Fruit fly (Drosophila melanogaster): Measurements from ENCODE around the gene CG43251.
A peak's percentile ranks its signal among the peaks of the same experiment; 100 is the strongest.

Gene CG43251

DNA sequence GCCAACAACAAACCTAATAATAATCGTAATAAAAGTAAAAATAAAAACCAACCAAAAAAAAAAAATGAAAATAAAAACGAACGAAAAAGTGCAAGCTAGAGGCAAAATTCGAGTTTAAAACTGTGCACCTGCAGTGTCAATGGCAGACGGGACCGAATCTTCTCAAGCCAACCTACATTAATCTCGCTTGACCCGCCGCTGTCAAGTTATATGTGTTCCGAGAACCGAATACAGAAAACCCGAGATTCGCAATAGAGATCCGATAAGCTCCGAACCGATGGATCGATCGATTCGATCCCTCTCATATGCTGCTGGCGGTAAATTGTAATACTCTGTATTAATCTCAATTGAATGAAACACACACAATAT, 13.9 kb downstream of the CG43251 start:
- no peak for TF ChIP-seq psq (optimal IDR thresholded peaks at IDR 0.05)
- TF ChIP-seq Sin3A (optimal IDR thresholded peaks at IDR 0.05), result no peak
- no peak for TF ChIP-seq h (optimal IDR thresholded peaks at IDR 0.05)
- TF ChIP-seq insv (optimal IDR thresholded peaks at IDR 0.05), result no peak
- TF ChIP-seq ttk (optimal IDR thresholded peaks at IDR 0.05), result no peak
- TF ChIP-seq Myc (optimal IDR thresholded peaks at IDR 0.05), result no peak

DNA sequence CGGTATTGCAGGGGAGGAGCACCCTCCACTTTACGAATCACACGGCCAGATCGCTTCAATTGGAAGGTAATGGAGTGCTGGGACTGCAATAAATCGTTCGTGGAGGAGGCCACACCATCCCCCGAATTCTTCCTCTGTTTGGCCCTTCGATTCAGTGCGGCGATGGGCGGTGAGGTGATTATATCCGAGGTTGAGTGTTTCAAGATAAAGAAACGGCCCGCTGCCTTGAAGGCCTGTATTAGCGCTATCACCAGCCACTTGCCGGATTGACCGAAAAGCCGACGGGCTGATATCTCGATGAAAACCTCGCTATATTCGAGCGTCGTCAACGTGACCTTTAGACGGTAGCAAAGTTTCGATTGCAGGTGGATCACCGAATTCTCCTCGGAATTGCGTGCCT, 18.8 kb downstream of the CG43251 start:
- TF ChIP-seq psq (optimal IDR thresholded peaks at IDR 0.05) (no peak), Myc (optimal IDR thresholded peaks at IDR 0.05) (no peak), insv (optimal IDR thresholded peaks at IDR 0.05) (no peak), Sin3A (optimal IDR thresholded peaks at IDR 0.05) (no peak), ttk (optimal IDR thresholded peaks at IDR 0.05) (no peak), h (optimal IDR thresholded peaks at IDR 0.05) (no peak)

DNA sequence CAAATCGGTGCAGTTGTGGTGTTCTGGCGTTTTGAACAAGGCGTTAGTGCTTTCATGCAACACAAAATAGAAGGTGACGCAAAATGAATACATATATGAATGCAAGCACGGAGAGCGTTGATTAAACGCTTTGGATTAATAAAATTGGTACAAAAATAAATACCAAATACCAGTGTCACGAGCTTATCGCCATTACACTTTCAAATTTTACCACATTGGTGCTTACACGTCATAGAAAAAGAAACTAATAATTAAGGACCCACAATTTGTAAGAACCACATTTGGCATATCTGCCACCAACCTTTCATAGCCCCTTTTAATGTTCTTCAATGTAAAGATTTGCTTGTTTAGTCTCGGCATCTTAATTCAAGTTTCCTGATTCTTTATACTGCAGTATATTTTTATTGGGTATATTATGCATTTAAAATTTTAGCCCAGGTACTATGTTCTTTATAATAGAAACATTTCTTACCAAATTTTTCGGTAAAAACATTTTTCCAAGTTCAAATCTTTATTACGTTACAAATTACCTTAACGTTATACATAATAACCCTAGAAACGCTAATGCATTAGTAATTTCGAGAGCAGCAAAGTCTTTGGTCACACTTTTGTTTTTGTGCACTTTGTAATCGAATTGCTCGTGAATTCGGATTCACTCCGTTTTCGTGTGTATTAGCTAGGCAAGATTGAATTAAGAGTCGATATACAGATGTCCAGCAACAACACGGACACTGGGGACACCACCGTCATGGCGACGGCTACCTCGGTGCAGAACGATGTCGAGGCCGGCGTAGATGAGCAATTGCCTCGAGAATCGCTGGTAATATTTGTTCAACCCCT, 19.8 kb downstream of the CG43251 start, which contains the start of the genes Pex16 and Pex14:
Gene Pex16 (minus strand): TSS at position 41 of the 840 bp plus-strand sequence.
Gene Pex14 (plus strand): TSS at position 576 of the 840 bp plus-strand sequence.
- TF ChIP-seq insv (optimal IDR thresholded peaks at IDR 0.05) (no peak), Myc (optimal IDR thresholded peaks at IDR 0.05) (no peak), ttk (optimal IDR thresholded peaks at IDR 0.05) (no peak), h (optimal IDR thresholded peaks at IDR 0.05) (no peak), psq (optimal IDR thresholded peaks at IDR 0.05) (no peak), Sin3A (optimal IDR thresholded peaks at IDR 0.05) (no peak)

DNA sequence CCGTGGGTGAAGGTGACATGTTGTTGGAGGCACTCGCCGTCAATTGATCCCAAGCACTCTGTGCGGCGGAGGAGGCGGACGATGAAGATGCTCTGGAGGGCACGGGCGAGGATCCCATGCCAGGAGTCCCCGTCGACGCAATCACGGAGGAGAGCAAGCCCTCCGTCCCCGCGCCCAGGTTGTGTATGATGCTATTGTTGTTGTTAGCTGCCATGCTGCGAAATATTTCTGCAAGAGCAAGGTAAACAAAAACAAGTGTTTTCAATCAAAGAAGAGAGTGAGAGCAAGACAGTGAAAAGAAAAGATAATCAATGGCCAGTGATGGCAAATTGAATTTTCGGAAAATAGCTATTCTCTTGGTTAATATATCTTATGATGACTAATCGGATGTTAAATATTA, 25.7 kb downstream of the CG43251 start:
- TF ChIP-seq Sin3A (optimal IDR thresholded peaks at IDR 0.05), result no peak
- TF ChIP-seq ttk (optimal IDR thresholded peaks at IDR 0.05), result no peak
- TF ChIP-seq h (optimal IDR thresholded peaks at IDR 0.05), result no peak
- TF ChIP-seq psq (optimal IDR thresholded peaks at IDR 0.05), result no peak
- TF ChIP-seq insv (optimal IDR thresholded peaks at IDR 0.05), result no peak

DNA sequence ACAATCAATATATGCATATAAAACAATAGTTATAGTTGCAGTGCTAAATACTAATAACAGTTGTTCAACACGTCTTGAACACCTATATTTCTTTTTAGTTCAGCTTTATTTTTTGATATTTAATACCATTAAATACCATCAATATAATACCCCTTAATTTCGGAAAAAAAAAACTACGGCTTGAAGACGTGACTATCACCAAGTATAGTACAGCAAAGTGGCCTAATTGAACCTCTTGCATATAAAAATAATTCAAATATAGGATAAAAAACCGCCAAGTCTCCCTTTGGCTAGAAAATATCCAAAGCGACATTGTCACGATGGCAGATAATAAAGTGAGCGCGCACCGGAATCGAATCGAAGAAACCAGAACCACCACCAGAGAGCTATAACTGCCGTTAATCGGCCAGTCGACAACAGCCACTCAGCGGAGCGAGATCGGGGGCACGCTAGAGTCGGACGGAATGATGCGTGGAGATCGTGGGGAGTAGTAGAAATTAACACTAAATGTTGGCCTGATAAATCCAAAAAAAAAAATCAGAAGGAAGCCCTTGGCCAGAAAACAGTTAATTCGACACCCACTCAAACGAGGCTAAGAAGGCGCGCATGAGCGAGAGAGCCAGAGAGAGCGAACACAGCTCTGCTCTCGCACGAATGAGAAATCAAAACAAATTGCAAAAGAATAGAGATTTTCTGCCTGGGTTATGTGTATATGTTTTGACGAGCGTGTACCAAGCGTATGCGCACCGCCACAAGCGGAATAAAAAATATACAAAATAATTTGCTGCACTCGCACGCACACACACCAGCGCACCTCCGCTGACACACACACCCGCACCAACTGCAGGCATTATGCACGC, 26.4 kb downstream of the CG43251 start:
- no peak for TF ChIP-seq Sin3A (optimal IDR thresholded peaks at IDR 0.05)
- no peak for TF ChIP-seq psq (optimal IDR thresholded peaks at IDR 0.05)
- no peak for TF ChIP-seq h (optimal IDR thresholded peaks at IDR 0.05)
- no peak for TF ChIP-seq insv (optimal IDR thresholded peaks at IDR 0.05)
- no peak for TF ChIP-seq Myc (optimal IDR thresholded peaks at IDR 0.05)
- no peak for TF ChIP-seq ttk (optimal IDR thresholded peaks at IDR 0.05)

DNA sequence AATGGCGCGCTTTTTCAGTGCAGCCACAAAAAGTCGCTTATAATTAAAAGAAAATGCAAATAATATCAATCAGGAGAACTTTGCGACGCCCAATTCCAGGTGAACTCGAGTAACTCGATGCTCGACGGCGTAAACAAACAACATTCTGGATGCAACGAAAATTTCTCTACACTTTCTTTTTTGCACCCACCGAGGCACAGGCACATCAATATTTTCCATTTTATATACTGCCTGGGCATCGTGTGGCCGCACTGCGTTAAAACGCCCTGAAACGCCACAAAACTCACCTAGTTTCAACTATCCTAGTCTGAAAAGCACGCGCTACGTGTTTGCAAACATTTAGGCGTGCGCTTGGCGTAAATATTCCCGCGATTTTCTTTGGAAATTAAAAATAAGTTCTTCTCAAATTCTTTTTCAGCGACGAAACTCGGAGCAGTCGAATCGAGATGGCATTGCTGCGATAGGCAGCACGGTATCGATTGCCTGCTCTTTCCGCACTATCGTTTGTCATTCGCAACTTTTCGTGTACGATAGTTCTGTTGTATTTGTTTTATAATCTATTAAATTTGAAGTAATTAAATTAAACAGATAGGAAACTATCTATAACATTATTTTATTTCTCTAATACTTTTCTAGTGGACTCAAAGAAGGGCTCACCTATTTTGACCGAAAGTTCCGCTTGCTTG, 27.2 kb downstream of the CG43251 start, which contains the start of gene Pcif1:
Gene Pcif1 (minus strand): TSS at position 456 of the 686 bp plus-strand sequence.
- no peak for TF ChIP-seq Sin3A (optimal IDR thresholded peaks at IDR 0.05)
- TF ChIP-seq Myc (optimal IDR thresholded peaks at IDR 0.05), result no peak
- TF ChIP-seq psq (optimal IDR thresholded peaks at IDR 0.05), result no peak
- TF ChIP-seq h (optimal IDR thresholded peaks at IDR 0.05), result no peak

DNA sequence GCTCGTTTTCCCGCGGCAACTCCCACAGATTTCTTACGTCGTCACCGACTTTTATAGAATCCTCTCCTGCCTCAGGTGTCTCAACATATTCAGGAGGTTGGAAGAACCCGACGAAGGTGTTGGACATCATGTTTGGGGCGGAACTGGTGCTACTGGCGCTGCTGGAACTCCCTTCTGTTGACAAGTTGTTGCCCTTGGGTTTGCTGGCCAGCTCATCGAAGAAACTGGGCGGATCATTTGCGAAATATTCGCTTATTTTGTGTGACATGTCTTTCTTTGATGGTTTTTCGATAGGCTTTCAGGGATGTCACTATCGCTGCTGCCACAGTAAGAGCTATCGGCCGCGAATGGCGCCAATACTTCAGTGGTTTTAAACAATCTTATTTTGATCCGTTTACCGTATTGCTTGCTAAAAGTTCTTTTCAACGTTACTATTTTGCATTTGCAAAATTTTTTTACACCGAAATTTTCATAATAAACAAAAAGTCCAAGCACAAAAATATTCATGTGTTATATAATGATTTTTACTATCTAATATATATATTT, 29.2 kb downstream of the CG43251 start, which contains the start of gene CG11396:
Gene CG11396 (minus strand): TSS at position 303 of the 546 bp plus-strand sequence.
- TF ChIP-seq insv (optimal IDR thresholded peaks at IDR 0.05) (peak; percentile 43), Sin3A (optimal IDR thresholded peaks at IDR 0.05) (no peak), psq (optimal IDR thresholded peaks at IDR 0.05) (no peak)

DNA sequence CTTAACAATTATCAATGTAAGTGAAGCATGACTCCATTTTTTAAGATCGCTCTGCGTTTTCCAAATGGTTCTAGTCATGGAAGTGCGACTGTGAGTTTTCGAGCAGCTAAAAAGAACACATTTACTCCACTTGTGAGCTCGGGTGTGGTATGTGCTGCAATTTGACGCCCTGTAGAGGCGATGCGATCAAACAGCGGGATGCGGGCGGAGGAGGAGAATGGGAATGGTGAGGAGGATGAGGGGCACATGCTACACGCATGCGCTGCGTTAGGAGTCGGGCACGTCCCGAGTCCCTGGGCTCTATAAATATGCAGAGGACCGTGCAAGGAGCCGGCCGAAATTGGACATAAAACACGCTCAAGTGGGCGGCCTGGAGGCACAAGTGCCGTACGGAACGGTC, 30.6 kb downstream of the CG43251 start:
- TF ChIP-seq psq (optimal IDR thresholded peaks at IDR 0.05) (no peak), Sin3A (optimal IDR thresholded peaks at IDR 0.05) (no peak), ttk (optimal IDR thresholded peaks at IDR 0.05) (no peak), Myc (optimal IDR thresholded peaks at IDR 0.05) (no peak), h (optimal IDR thresholded peaks at IDR 0.05) (no peak), insv (optimal IDR thresholded peaks at IDR 0.05) (no peak)

DNA sequence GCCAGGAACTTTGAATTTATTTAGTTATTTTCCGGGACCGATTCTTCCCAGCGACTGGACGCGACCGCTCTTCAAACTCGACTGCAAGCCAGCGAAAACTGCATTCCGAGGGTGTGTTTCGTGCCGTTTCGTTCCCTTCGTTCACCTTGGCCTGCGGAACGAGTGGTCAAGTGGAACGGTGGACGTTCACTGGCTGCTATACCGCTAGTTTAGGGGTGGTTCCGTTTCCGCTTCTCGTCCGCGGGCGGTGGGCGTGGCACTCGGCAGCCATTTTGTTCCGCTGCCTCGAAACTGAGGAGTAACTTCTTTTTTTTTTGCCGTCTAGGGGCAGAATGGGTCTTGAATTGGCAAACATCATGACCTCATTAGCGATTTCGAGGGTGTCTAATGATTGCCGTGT, 34.0 kb downstream of the CG43251 start, which contains the start of gene Six4:
Gene Six4 (minus strand): TSS at position 85 of the 400 bp plus-strand sequence.
- TF ChIP-seq h (optimal IDR thresholded peaks at IDR 0.05), result no peak
- no peak for TF ChIP-seq Myc (optimal IDR thresholded peaks at IDR 0.05)
- no peak for TF ChIP-seq psq (optimal IDR thresholded peaks at IDR 0.05)
- TF ChIP-seq Sin3A (optimal IDR thresholded peaks at IDR 0.05), result no peak
- TF ChIP-seq insv (optimal IDR thresholded peaks at IDR 0.05), result no peak
- TF ChIP-seq ttk (optimal IDR thresholded peaks at IDR 0.05), result no peak

DNA sequence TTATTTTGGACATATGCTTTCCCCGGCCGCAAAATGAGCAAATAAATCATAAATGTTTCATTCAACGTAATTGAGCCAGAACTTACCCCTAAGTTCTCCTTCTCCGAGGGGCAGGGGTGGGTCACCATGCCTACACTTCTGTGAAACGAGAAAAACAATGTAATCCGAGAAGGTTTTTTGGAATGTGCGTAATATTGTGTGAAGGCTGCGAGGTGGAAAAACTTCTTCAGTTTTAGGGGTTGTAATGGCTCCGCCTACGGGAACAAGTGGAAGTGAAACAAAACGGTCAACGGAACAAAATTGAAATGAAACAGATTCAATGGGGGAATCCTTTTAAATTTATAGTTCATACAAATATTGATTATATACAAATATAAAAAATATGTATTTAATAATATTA, 38.1 kb downstream of the CG43251 start:
- no peak for TF ChIP-seq psq (optimal IDR thresholded peaks at IDR 0.05)
- no peak for TF ChIP-seq Sin3A (optimal IDR thresholded peaks at IDR 0.05)
- TF ChIP-seq h (optimal IDR thresholded peaks at IDR 0.05), result no peak
- TF ChIP-seq insv (optimal IDR thresholded peaks at IDR 0.05), result no peak
- TF ChIP-seq ttk (optimal IDR thresholded peaks at IDR 0.05), result no peak
- no peak for TF ChIP-seq Myc (optimal IDR thresholded peaks at IDR 0.05)

DNA sequence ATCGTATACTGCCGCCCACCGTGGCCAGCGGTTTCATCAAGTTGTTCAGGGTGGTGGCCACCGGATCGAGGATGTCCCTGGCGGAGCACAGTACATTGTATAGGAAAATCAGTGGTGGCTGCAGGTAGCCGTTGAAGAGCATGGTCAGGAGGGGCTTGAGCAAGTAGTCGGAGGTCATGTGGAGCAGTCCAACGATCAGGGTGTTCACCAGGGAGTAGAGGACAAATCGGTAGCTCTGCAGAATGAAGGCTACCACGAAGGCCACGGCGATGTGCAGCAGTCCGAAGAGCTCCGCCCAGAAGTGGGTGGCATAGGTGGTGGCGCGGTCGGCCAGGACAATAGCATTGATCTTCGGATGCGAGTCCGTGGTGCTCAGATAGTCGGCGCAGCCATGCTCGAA, 38.7 kb downstream of the CG43251 start:
- TF ChIP-seq psq (optimal IDR thresholded peaks at IDR 0.05) (no peak), insv (optimal IDR thresholded peaks at IDR 0.05) (no peak), Myc (optimal IDR thresholded peaks at IDR 0.05) (no peak), ttk (optimal IDR thresholded peaks at IDR 0.05) (no peak), h (optimal IDR thresholded peaks at IDR 0.05) (no peak), Sin3A (optimal IDR thresholded peaks at IDR 0.05) (no peak)

Measured in Kc167 (cell line).